Worm (Caenorhabditis elegans) whole organism, L3 larva: ENCODE measurements around the gene Y75B7AR.1.

Experiments
- R02D3.7 ChIP-seq: fragments of 150-350 bp; optimal IDR thresholded peaks from 2 replicates; lab custom pipeline; 2014; ENCODE audit warnings: missing biosample characterization, missing genetic modification characterization
- ZK546.5 ChIP-seq: sonication (generic microtip); optimal IDR thresholded peaks from 2 replicates; lab custom pipeline; 2017; ENCODE audit warnings: missing biosample characterization, missing genetic modification characterization
- aly-2 ChIP-seq: fragments of 150-350 bp; optimal IDR thresholded peaks from 2 replicates; lab custom pipeline; 2014; ENCODE audit warnings: missing biosample characterization, missing genetic modification characterization
- ceh-16 ChIP-seq: sonication (generic microtip); optimal IDR thresholded peaks from 2 replicates; lab custom pipeline; 2017; ENCODE audit warnings: missing biosample characterization, missing genetic modification characterization
- ceh-28 ChIP-seq: fragments of 150-350 bp; optimal IDR thresholded peaks from 2 replicates; lab custom pipeline; 2014; ENCODE audit warnings: missing biosample characterization, missing genetic modification reagents, missing genetic modification characterization
- ceh-82 ChIP-seq: fragments of 150-350 bp; optimal IDR thresholded peaks from 2 replicates; lab custom pipeline; 2014; ENCODE audit warnings: missing biosample characterization, missing genetic modification characterization
- daf-12 ChIP-seq: fragments of 150-350 bp; optimal IDR thresholded peaks from 2 replicates; lab custom pipeline; 2014; ENCODE audit warnings: missing biosample characterization, missing genetic modification reagents, missing genetic modification characterization
- egl-27 ChIP-seq: sonication (generic microtip); optimal IDR thresholded peaks from 4 replicates; lab custom pipeline; 2017; ENCODE audit warnings: missing biosample characterization, missing genetic modification reagents, missing genetic modification characterization
- egl-5 ChIP-seq: fragments of 150-350 bp; optimal IDR thresholded peaks from 2 replicates; lab custom pipeline; 2017; ENCODE audit warnings: missing biosample characterization, missing genetic modification reagents, missing genetic modification characterization, inconsistent platforms
- elt-1 ChIP-seq: fragments of 150-350 bp; optimal IDR thresholded peaks from 2 replicates; lab custom pipeline; 2014; ENCODE audit warnings: missing biosample characterization, missing genetic modification characterization
- elt-2 ChIP-seq: sonication (generic microtip); optimal IDR thresholded peaks from 2 replicates; lab custom pipeline; 2016; ENCODE audit warnings: missing genetic modification reagents, mild to moderate bottlenecking, missing genetic modification characterization, missing compliant biosample characterization
- elt-3 ChIP-seq, 3 experiments: fragments of 150-350 bp in 1 of 3; sonication (generic microtip) in 2 of 3; optimal IDR thresholded peaks; 2 replicates in 2 of 3; 4 replicates in 1 of 3; lab custom pipeline; 2014 to 2017; ENCODE audit warnings: missing biosample characterization in 3 of 3, missing genetic modification characterization in 3 of 3
- eor-1 ChIP-seq, 2 experiments: fragments of 150-350 bp; optimal IDR thresholded peaks; 2 replicates each; lab custom pipeline; 2014 to 2018; ENCODE audit warnings: missing biosample characterization in 2 of 2, missing genetic modification characterization in 2 of 2
- fkh-10 ChIP-seq: sonication (generic microtip); optimal IDR thresholded peaks from 2 replicates; lab custom pipeline; 2017; ENCODE audit warnings: missing biosample characterization, missing genetic modification reagents, missing genetic modification characterization
- fkh-2 ChIP-seq: fragments of 150-350 bp; optimal IDR thresholded peaks from 2 replicates; lab custom pipeline; 2014; ENCODE audit warnings: missing biosample characterization, missing genetic modification reagents, missing genetic modification characterization
- fos-1 ChIP-seq: fragments of 150-350 bp; optimal IDR thresholded peaks from 2 replicates; lab custom pipeline; 2014; ENCODE audit warnings: missing biosample characterization, missing genetic modification characterization
- hmg-11 ChIP-seq: sonication (generic microtip); optimal IDR thresholded peaks from 2 replicates; lab custom pipeline; 2016; ENCODE audit warnings: missing genetic modification characterization, missing compliant biosample characterization
- jun-1 ChIP-seq: fragments of 150-350 bp; optimal IDR thresholded peaks from 2 replicates; lab custom pipeline; 2014; ENCODE audit warnings: missing biosample characterization, missing genetic modification reagents, missing genetic modification characterization
- lin-39 ChIP-seq: fragments of 150-350 bp; optimal IDR thresholded peaks from 2 replicates; lab custom pipeline; 2018; ENCODE audit warnings: missing biosample characterization, missing genetic modification reagents, missing genetic modification characterization
- lsy-12 ChIP-seq: sonication (generic microtip); optimal IDR thresholded peaks from 2 replicates; lab custom pipeline; 2016; ENCODE audit warnings: mild to moderate bottlenecking, missing genetic modification characterization, missing compliant biosample characterization
- mdl-1 ChIP-seq: fragments of 150-350 bp; optimal IDR thresholded peaks from 2 replicates; lab custom pipeline; 2014; ENCODE audit warnings: missing biosample characterization, missing genetic modification characterization
- nfya-1 ChIP-seq: sonication (generic microtip); optimal IDR thresholded peaks from 2 replicates; lab custom pipeline; 2017; ENCODE audit warnings: missing genetic modification characterization, mild to moderate bottlenecking, missing compliant biosample characterization, antibody characterized with exemption, moderate library complexity; ENCODE audit not compliant: insufficient read depth
- nhr-12 ChIP-seq: fragments of 150-350 bp; optimal IDR thresholded peaks from 2 replicates; lab custom pipeline; 2014; ENCODE audit warnings: missing biosample characterization, missing genetic modification characterization
- nhr-23 ChIP-seq: fragments of 150-350 bp; optimal IDR thresholded peaks from 2 replicates; lab custom pipeline; 2014; ENCODE audit warnings: missing biosample characterization, missing genetic modification reagents, missing genetic modification characterization
- nhr-237 ChIP-seq: fragments of 150-350 bp; optimal IDR thresholded peaks from 2 replicates; lab custom pipeline; 2014; ENCODE audit warnings: missing biosample characterization, missing genetic modification characterization
- nhr-28 ChIP-seq: fragments of 150-350 bp; optimal IDR thresholded peaks from 2 replicates; lab custom pipeline; 2014; ENCODE audit warnings: missing biosample characterization, missing genetic modification characterization
- nhr-77 ChIP-seq: fragments of 150-350 bp; optimal IDR thresholded peaks from 2 replicates; lab custom pipeline; 2014; ENCODE audit warnings: missing biosample characterization, missing genetic modification characterization
- pha-4 ChIP-seq: fragments of 150-350 bp; optimal IDR thresholded peaks from 2 replicates; lab custom pipeline; 2014; ENCODE audit warnings: missing biosample characterization, missing genetic modification reagents, missing genetic modification characterization
- pqm-1 ChIP-seq: fragments of 150-350 bp; optimal IDR thresholded peaks from 2 replicates; lab custom pipeline; 2017; ENCODE audit warnings: missing biosample characterization, missing genetic modification characterization, inconsistent platforms
- skn-1 ChIP-seq: fragments of 150-350 bp; optimal IDR thresholded peaks from 2 replicates; lab custom pipeline; 2014; ENCODE audit warnings: missing biosample characterization, missing genetic modification characterization
- snpc-4 ChIP-seq: fragments of 150-350 bp; optimal IDR thresholded peaks from 2 replicates; lab custom pipeline; 2014; ENCODE audit warnings: missing biosample characterization, missing genetic modification characterization
- tbx-2 ChIP-seq: sonication (generic microtip); optimal IDR thresholded peaks from 2 replicates; lab custom pipeline; 2016; ENCODE audit warnings: mild to moderate bottlenecking, missing genetic modification characterization, missing compliant biosample characterization
- unc-39 ChIP-seq: sonication (generic microtip); optimal IDR thresholded peaks from 4 replicates; lab custom pipeline; 2017; ENCODE audit warnings: missing biosample characterization, missing genetic modification characterization
- zag-1 ChIP-seq: fragments of 150-350 bp; optimal IDR thresholded peaks from 2 replicates; lab custom pipeline; 2014; ENCODE audit warnings: missing biosample characterization, missing genetic modification characterization
- ztf-11 ChIP-seq: fragments of 150-350 bp; optimal IDR thresholded peaks from 2 replicates; lab custom pipeline; 2014; ENCODE audit warnings: missing biosample characterization, missing genetic modification characterization
- ztf-4 ChIP-seq: fragments of 150-350 bp; optimal IDR thresholded peaks from 2 replicates; lab custom pipeline; 2014; ENCODE audit warnings: missing biosample characterization, missing genetic modification characterization

The Y75B7AR.1 gene

DNA sequence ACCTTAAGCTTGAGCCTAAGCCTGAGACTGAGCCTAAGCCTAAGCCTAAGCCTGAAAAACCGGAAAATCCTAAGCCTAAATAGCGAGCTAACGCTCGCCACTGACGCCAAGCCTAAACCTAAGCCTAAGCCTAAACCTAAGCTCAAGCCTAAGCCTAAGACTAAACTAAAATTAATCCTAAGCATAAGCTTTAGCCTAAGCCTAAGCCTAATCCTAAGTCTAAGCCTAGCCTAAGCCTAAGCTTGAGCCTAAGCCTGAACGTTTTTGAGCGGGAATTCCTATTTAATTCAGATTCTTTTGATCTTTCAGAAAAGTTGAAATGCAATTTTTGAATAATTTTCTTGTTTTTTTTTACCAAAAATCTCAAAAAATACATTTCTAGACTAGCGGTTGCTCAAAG is 23.4 kb upstream of the Y75B7AR.1 start:
- TF ChIP-seq mdl-1 (tag; lab: Kevin White, UChicago) (no peak), ceh-82 (tag; lab: Kevin White, UChicago) (no peak), ztf-4 (no peak), nhr-12 (tag; lab: Kevin White, UChicago) (no peak), pha-4 (tag; lab: Kevin White, UChicago) (no peak), nfya-1 (tag; lab: Kevin White, UChicago) (no peak), ceh-16 (no peak), eor-1 (tag; optimal IDR thresholded peaks at IDR 0.05; lab: Kevin White, UChicago) (no peak), daf-12 (no peak), pqm-1 (tag; lab: Kevin White, UChicago) (no peak), fkh-2 (tag; lab: Kevin White, UChicago) (no peak)

- TF ChIP-seq pqm-1 (tag; lab: Kevin White, UChicago): peak; percentile 42
- no peak for TF ChIP-seq nhr-23 (tag; lab: Kevin White, UChicago)
- TF ChIP-seq elt-2 (tag; lab: Kevin White, UChicago): peak; percentile 81
- TF ChIP-seq elt-1 (tag; lab: Kevin White, UChicago): no peak
Observed at ce11 chrV:1414615-1415433, 22.0 kb upstream of the Y75B7AR.1 start.

DNA sequence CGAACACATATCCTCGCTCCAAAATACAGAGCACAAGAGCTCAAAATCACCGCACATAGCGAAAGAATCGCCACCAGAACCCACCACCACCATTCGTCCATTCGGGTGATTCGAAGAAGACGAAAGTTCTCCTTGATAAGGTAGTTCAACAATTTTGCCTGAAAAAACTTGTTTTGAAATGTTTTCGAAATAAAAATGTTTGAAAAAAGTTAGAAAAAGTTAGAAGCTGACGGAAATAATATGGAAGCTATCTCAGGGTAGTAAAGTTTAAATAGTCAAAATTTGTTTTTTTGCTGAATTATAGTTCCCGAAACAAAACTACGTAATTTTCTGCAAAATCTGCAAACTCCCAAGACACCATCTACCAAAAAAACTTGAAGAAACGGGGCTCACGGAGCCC is 18.7 kb upstream of the Y75B7AR.1 start, which contains the start of gene snt-5:
snt-5 (minus strand) TSS at position 101 of the 400 bp plus-strand sequence.
- TF ChIP-seq lin-39 (tag; lab: Kevin White, UChicago) (no peak), ztf-11 (tag; lab: Kevin White, UChicago) (no peak), aly-2 (no peak), ZK546.5 (tag; lab: Kevin White, UChicago) (no peak), fkh-2 (tag; lab: Kevin White, UChicago) (no peak), ceh-28 (no peak), pqm-1 (tag; lab: Kevin White, UChicago) (no peak), snpc-4 (tag; lab: Kevin White, UChicago) (no peak), tbx-2 (tag; lab: Kevin White, UChicago) (no peak), fkh-10 (GFP tag; lab: Kevin White, UChicago) (no peak), R02D3.7 (tag; lab: Kevin White, UChicago) (no peak), unc-39 (tag; lab: Kevin White, UChicago) (no peak), nhr-12 (tag; lab: Kevin White, UChicago) (no peak), skn-1 (tag; lab: Kevin White, UChicago) (no peak), lsy-12 (tag; lab: Kevin White, UChicago) (no peak), mdl-1 (tag; lab: Kevin White, UChicago) (no peak)

DNA sequence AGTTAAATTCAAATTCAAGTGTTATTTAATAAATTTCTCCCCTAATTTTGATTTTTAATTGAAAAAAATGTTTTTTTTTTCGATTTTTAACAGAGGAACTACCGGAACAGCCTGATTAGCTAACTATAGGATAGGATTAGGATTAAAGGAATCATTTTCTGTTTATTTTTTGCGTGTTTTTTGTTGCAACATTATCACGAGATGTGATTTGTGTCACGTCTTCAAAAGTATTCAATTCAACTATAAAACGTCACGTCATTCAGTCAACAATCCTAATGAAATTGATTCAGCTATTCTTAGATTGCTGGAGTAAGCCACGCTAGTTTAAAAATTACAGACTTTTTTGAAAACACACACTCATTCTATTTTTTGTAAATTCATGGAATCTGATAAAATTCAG is 17.9 kb upstream of the Y75B7AR.1 start:
- TF ChIP-seq lsy-12 (tag; lab: Kevin White, UChicago) (no peak), egl-5 (tag; lab: Kevin White, UChicago) (no peak)

DNA sequence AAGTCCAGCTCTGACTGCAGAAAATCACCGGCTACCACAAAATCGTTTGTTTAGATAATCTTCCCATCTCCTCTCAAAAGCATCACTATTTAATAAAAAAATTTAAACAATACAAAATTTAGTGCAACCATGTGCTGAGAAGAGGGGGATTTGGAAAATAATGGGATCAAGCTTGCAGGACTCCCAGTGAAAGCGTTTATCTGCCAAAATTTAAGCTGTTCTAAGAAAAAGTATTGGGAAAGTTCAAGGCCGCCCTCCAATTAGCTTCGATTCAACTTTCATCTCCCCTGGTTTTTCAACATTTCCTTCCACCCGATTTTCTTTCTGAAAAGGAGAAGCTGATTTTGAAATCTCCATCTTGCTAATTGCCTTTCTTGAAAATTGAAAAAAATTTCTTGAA is 15.3 kb upstream of the Y75B7AR.1 start:
- TF ChIP-seq jun-1 (tag; lab: Kevin White, UChicago) (no peak), fkh-2 (tag; lab: Kevin White, UChicago) (no peak), fos-1 (tag; lab: Kevin White, UChicago) (no peak), eor-1 (tag; optimal IDR thresholded peaks at IDR 0.05; lab: Kevin White, UChicago) (no peak), nhr-237 (no peak), elt-2 (tag; lab: Kevin White, UChicago) (no peak), egl-27 (tag; lab: Kevin White, UChicago) (no peak), nhr-28 (tag; lab: Kevin White, UChicago) (no peak), nfya-1 (tag; lab: Kevin White, UChicago) (no peak), lin-39 (tag; lab: Kevin White, UChicago) (no peak), tbx-2 (tag; lab: Kevin White, UChicago) (no peak), hmg-11 (tag; lab: Kevin White, UChicago) (no peak), nhr-23 (tag; lab: Kevin White, UChicago) (no peak), elt-3 (tag; optimal IDR thresholded peaks at IDR 0.05; lab: Kevin White, UChicago) (no peak), pqm-1 (tag; lab: Kevin White, UChicago) (no peak), zag-1 (no peak), aly-2 (no peak), nhr-77 (tag; lab: Kevin White, UChicago) (no peak), ceh-82 (tag; lab: Kevin White, UChicago) (no peak), ZK546.5 (tag; lab: Kevin White, UChicago) (no peak)
